Fruit fly (Drosophila melanogaster): Measurements from ENCODE around the gene Saf6.
A peak's percentile ranks its signal among the peaks of the same experiment; 100 is the strongest.

Saf6 gene

dm6 chr2L:825768-826263, 10.1 kb upstream of the Saf6 start, which contains the start of the genes CG3862 and dock (continued):
- TF ChIP-seq Eip74EF (GFP tag; optimal IDR thresholded peaks at IDR 0.05) (peak in 1 of 2 experiments; percentile 66), Bgb (GFP tag; IDR thresholded peaks at IDR 0.05; ENCODE audit: partially characterized antibody) (peak; percentile 99), CG6272 (GFP tag; IDR thresholded peaks at IDR 0.05) (peak; percentile 63; the same call in 1 of the 2 replicates), rib (GFP tag; IDR thresholded peaks at IDR 0.05) (peak; percentile 39; the same call in 1 of the 2 replicates), fd102C (GFP tag; optimal IDR thresholded peaks at IDR 0.05) (no peak), Doc2 (GFP tag; IDR thresholded peaks at IDR 0.05) (no peak), dmrt99B (tag; optimal IDR thresholded peaks at IDR 0.05) (peak; percentile 36), oc (tag; optimal IDR thresholded peaks at IDR 0.05) (peak; percentile 56), chn (GFP tag; optimal IDR thresholded peaks at IDR 0.05) (peak; percentile 62), B-H2 (GFP tag; optimal IDR thresholded peaks at IDR 0.05) (peak; percentile 50), CG8290 (GFP tag; optimal IDR thresholded peaks at IDR 0.05) (peak; percentile 69), CG8290 (tag; optimal IDR thresholded peaks at IDR 0.05) (peak in 1 of 2 experiments; percentile 84), gt (GFP tag; IDR thresholded peaks at IDR 0.05) (no peak), lab (GFP tag; optimal IDR thresholded peaks at IDR 0.05) (peak; percentile 81), CG1024 (GFP tag; IDR thresholded peaks at IDR 0.05) (no peak), Atf-2 (GFP tag; optimal IDR thresholded peaks at IDR 0.05) (peak; percentile 10), Sox100B (GFP tag; optimal IDR thresholded peaks at IDR 0.05) (no peak), CG1647 (GFP tag; optimal IDR thresholded peaks at IDR 0.05) (no peak), Gug (GFP tag; IDR thresholded peaks at IDR 0.05) (peak; percentile 11; the same call in 1 of the 4 replicates), croc (GFP tag; conservative IDR thresholded peaks at IDR 0.05) (no peak), nerfin-2 (GFP tag; IDR thresholded peaks at IDR 0.05; ENCODE audit: partially characterized antibody) (peak; percentile 97), br (optimal IDR thresholded peaks at IDR 0.05) (no peak), psq (GFP tag; optimal IDR thresholded peaks at IDR 0.05) (peak; percentile 25), CG4328 (GFP tag; optimal IDR thresholded peaks at IDR 0.05) (peak; percentile 25), CG1602 (GFP tag; optimal IDR thresholded peaks at IDR 0.05) (no peak), CG15601 (tag; optimal IDR thresholded peaks at IDR 0.05) (peak; percentile 38), CG4707 (GFP tag; optimal IDR thresholded peaks at IDR 0.05) (no peak), sug (tag; optimal IDR thresholded peaks at IDR 0.05) (peak; percentile 56), eyg (GFP tag; optimal IDR thresholded peaks at IDR 0.05) (no peak), scrt (GFP tag; optimal IDR thresholded peaks at IDR 0.05) (peak; percentile 20), CG12299 (tag; optimal IDR thresholded peaks at IDR 0.05) (peak; percentile 66), CG9876 (GFP tag; optimal IDR thresholded peaks at IDR 0.05) (peak; percentile 57), tio (GFP tag; optimal IDR thresholded peaks at IDR 0.05) (no peak), fu2 (GFP tag; optimal IDR thresholded peaks at IDR 0.05) (peak; percentile 28), CG9437 (GFP tag; optimal IDR thresholded peaks at IDR 0.05) (peak; percentile 12), mam (GFP tag; optimal IDR thresholded peaks at IDR 0.05) (peak; percentile 56), Ssrp (tag; optimal IDR thresholded peaks at IDR 0.05) (no peak), Ptx1 (GFP tag; IDR thresholded peaks at IDR 0.05) (peak; percentile 30; the same call in 1 of the 2 replicates), z (GFP tag; IDR thresholded peaks at IDR 0.05) (no peak), Rx (GFP tag; IDR thresholded peaks at IDR 0.05) (0 out of 2 replicates have a peak, but pooled peaks have one; percentile 21), slbo (GFP tag; IDR thresholded peaks at IDR 0.05) (peak; percentile 75), CG10366 (GFP tag; IDR thresholded peaks at IDR 0.05) (no peak), sens-2 (GFP tag; IDR thresholded peaks at IDR 0.05) (no peak), bowl (GFP tag; IDR thresholded peaks at IDR 0.05) (no peak), twi (tag; optimal IDR thresholded peaks at IDR 0.05) (no peak), exex (tag; optimal IDR thresholded peaks at IDR 0.05) (peak; percentile 67), CG1832 (GFP tag; optimal IDR thresholded peaks at IDR 0.05) (no peak), tap (tag; optimal IDR thresholded peaks at IDR 0.05) (no peak), ro (GFP tag; IDR thresholded peaks at IDR 0.05) (no peak), az2 (GFP tag; optimal IDR thresholded peaks at IDR 0.05) (no peak), tup (GFP tag; optimal IDR thresholded peaks at IDR 0.05) (no peak), Camta (GFP tag; optimal IDR thresholded peaks at IDR 0.05) (no peak)
